Fruit fly (Drosophila melanogaster) whole organism, wandering third instar larva: ENCODE measurements around the gene MICU3.

Source experiments
- Abd-B ChIP-seq: fragments of >200 bp; optimal IDR thresholded peaks from 2 replicates; lab custom pipeline; 2017; ENCODE audit warnings: missing biosample characterization, missing genetic modification characterization
- CG32264 ChIP-seq: fragments of 200-800 bp; sonication (Bioruptor generic); optimal IDR thresholded peaks from 2 replicates; lab custom pipeline; 2016; ENCODE audit warnings: missing biosample characterization, missing genetic modification characterization
- CG9705 ChIP-seq: fragments of 200-800 bp; sonication (Bioruptor generic); optimal IDR thresholded peaks from 2 replicates; lab custom pipeline; 2018; ENCODE audit warnings: missing biosample characterization, mild to moderate bottlenecking, missing genetic modification characterization
- CrebA ChIP-seq: fragments of 200-800 bp; sonication (Bioruptor generic); optimal IDR thresholded peaks from 2 replicates; lab custom pipeline; 2016; ENCODE audit warnings: missing biosample characterization, mild to moderate bottlenecking, missing genetic modification characterization, borderline replicate concordance
- Dfd ChIP-seq: fragments of >200 bp; optimal IDR thresholded peaks from 2 replicates; lab custom pipeline; 2017; ENCODE audit warnings: missing biosample characterization, missing genetic modification characterization
- Dif ChIP-seq: fragments of 200-275, 200-300 bp; sonication (Bioruptor generic); optimal IDR thresholded peaks from 2 replicates; lab custom pipeline; 2018; ENCODE audit warnings: missing biosample characterization, missing genetic modification characterization; ENCODE audit not compliant: partially characterized antibody
- GATAd ChIP-seq: sonication (Bioruptor generic); optimal IDR thresholded peaks from 2 replicates; lab custom pipeline; 2016; ENCODE audit warnings: missing biosample characterization, missing genetic modification characterization
- HLH106 ChIP-seq: fragments of 200-800 bp; optimal IDR thresholded peaks from 3 replicates; lab custom pipeline; 2019; ENCODE audit warnings: missing biosample characterization, mild to moderate bottlenecking, missing genetic modification characterization, moderate library complexity
- Hnf4 ChIP-seq: fragments of 200-800 bp; sonication (Bioruptor generic); optimal IDR thresholded peaks from 2 replicates; lab custom pipeline; 2016; ENCODE audit warnings: missing biosample characterization, mild to moderate bottlenecking, missing genetic modification characterization
- Hr78 ChIP-seq: fragments of >200 bp; optimal IDR thresholded peaks from 2 replicates; lab custom pipeline; 2017; ENCODE audit warnings: missing biosample characterization, missing genetic modification characterization
- Hr83 ChIP-seq: fragments of 200-300 bp; sonication (Bioruptor generic); optimal IDR thresholded peaks from 2 replicates; lab custom pipeline; 2016; ENCODE audit warnings: missing biosample characterization, mild to moderate bottlenecking, missing genetic modification characterization, moderate library complexity; ENCODE audit not compliant: poor library complexity, severe bottlenecking
- Jra ChIP-seq: sonication (Bioruptor generic); optimal IDR thresholded peaks from 2 replicates; lab custom pipeline; 2016; ENCODE audit warnings: missing biosample characterization, missing genetic modification characterization
- Mio ChIP-seq: sonication (Bioruptor generic); optimal IDR thresholded peaks from 2 replicates; lab custom pipeline; 2016; ENCODE audit warnings: missing biosample characterization, missing genetic modification characterization
- Myc ChIP-seq: fragments of >200 bp; optimal IDR thresholded peaks from 2 replicates; lab custom pipeline; 2017
- N ChIP-seq: fragments of >200 bp; optimal IDR thresholded peaks from 2 replicates; lab custom pipeline; 2018; ENCODE audit warnings: missing biosample characterization, missing external identifiers, missing genetic modification characterization
- OdsH ChIP-seq: fragments of 200-800 bp; sonication (Bioruptor generic); optimal IDR thresholded peaks from 2 replicates; lab custom pipeline; 2016; ENCODE audit warnings: missing biosample characterization, mild to moderate bottlenecking, missing genetic modification characterization
- Rel ChIP-seq, 2 experiments: fragments of 200-800 bp; sonication (Bioruptor generic) in 1 of 2; optimal IDR thresholded peaks; 2 replicates in 1 of 2; 3 replicates in 1 of 2; lab custom pipeline; 2016 to 2019; ENCODE audit warnings: mild to moderate bottlenecking in 2 of 2, missing biosample characterization in 2 of 2, missing genetic modification characterization in 2 of 2, moderate library complexity in 1 of 2
- Sp1 ChIP-seq: fragments of 200-800 bp; sonication (Bioruptor generic); optimal IDR thresholded peaks from 3 replicates; lab custom pipeline; 2019; ENCODE audit warnings: missing biosample characterization, mild to moderate bottlenecking, missing genetic modification characterization, moderate library complexity
- Vsx2 ChIP-seq: fragments of 200-300, 225-300 bp; sonication (Bioruptor generic); optimal IDR thresholded peaks from 2 replicates; lab custom pipeline; 2018; ENCODE audit warnings: missing biosample characterization, missing genetic modification characterization; ENCODE audit not compliant: partially characterized antibody
- br ChIP-seq: fragments of 200-800 bp; sonication (Bioruptor generic); optimal IDR thresholded peaks from 2 replicates; lab custom pipeline; 2016; ENCODE audit warnings: missing biosample characterization, missing genetic modification characterization
- brk ChIP-seq: fragments of 200-800 bp; sonication (Bioruptor generic); optimal IDR thresholded peaks from 2 replicates; lab custom pipeline; 2016; ENCODE audit warnings: missing biosample characterization, mild to moderate bottlenecking, missing genetic modification characterization
- dl ChIP-seq, 2 experiments: fragments of 175-275, 200-275 bp in 1 of 2; fragments of 200-275 bp in 1 of 2; sonication (Bioruptor generic); optimal IDR thresholded peaks; lab custom pipeline; 2018; ENCODE audit warnings: mild to moderate bottlenecking in 2 of 2, missing biosample characterization in 2 of 2, missing genetic modification characterization in 2 of 2, moderate library complexity in 2 of 2; ENCODE audit not compliant: partially characterized antibody in 2 of 2, insufficient read depth in 1 of 2
- dmrt93B ChIP-seq: fragments of 200-800 bp; sonication (Bioruptor generic); optimal IDR thresholded peaks from 2 replicates; lab custom pipeline; 2018; ENCODE audit warnings: missing biosample characterization, mild to moderate bottlenecking, missing genetic modification characterization
- dsf ChIP-seq: sonication (Bioruptor generic); optimal IDR thresholded peaks from 2 replicates; lab custom pipeline; 2016; ENCODE audit warnings: missing biosample characterization, missing genetic modification characterization, borderline replicate concordance
- ey ChIP-seq: fragments of 200-800 bp; sonication (Bioruptor generic); optimal IDR thresholded peaks from 2 replicates; lab custom pipeline; 2016; ENCODE audit warnings: missing biosample characterization, missing genetic modification characterization
- foxo ChIP-seq, 2 experiments: fragments of 200-800 bp; sonication (Bioruptor generic); optimal IDR thresholded peaks; 2 replicates in 1 of 2; 3 replicates in 1 of 2; lab custom pipeline; 2016 to 2017; ENCODE audit warnings: missing biosample characterization in 2 of 2, missing genetic modification characterization in 2 of 2
- fru ChIP-seq: fragments of 200-800 bp; sonication (Bioruptor generic); optimal IDR thresholded peaks from 3 replicates; lab custom pipeline; 2016; ENCODE audit warnings: missing biosample characterization, mild to moderate bottlenecking, missing genetic modification characterization
- h ChIP-seq: fragments of 200-800 bp; sonication (Bioruptor generic); optimal IDR thresholded peaks from 3 replicates; lab custom pipeline; 2016; ENCODE audit warnings: missing biosample characterization, mild to moderate bottlenecking, missing genetic modification characterization
- jim ChIP-seq: fragments of 175-275, 200-325 bp; sonication (Bioruptor generic); optimal IDR thresholded peaks from 2 replicates; lab custom pipeline; 2016; ENCODE audit warnings: missing biosample characterization, mild to moderate bottlenecking, missing genetic modification characterization
- lola ChIP-seq: fragments of >200 bp; optimal IDR thresholded peaks from 2 replicates; lab custom pipeline; 2017; ENCODE audit warnings: missing biosample characterization, missing genetic modification characterization
- pan ChIP-seq: fragments of >200 bp; optimal IDR thresholded peaks from 2 replicates; lab custom pipeline; 2017
- psq ChIP-seq: fragments of 200-800 bp; sonication (Bioruptor generic); optimal IDR thresholded peaks from 3 replicates; lab custom pipeline; 2017; ENCODE audit warnings: missing biosample characterization, mild to moderate bottlenecking, missing genetic modification characterization, moderate library complexity
- rgr ChIP-seq: fragments of 200-800 bp; sonication (Bioruptor generic); optimal IDR thresholded peaks from 3 replicates; lab custom pipeline; 2016; ENCODE audit warnings: missing biosample characterization, mild to moderate bottlenecking, missing genetic modification characterization
- sage ChIP-seq: fragments of 200-800 bp; sonication (Bioruptor generic); optimal IDR thresholded peaks from 2 replicates; lab custom pipeline; 2016; ENCODE audit warnings: missing biosample characterization, mild to moderate bottlenecking, missing genetic modification characterization
- sv ChIP-seq: fragments of 200-800 bp; sonication (Bioruptor generic); optimal IDR thresholded peaks from 3 replicates; lab custom pipeline; 2016; ENCODE audit warnings: missing biosample characterization, missing genetic modification characterization
- tai ChIP-seq: sonication (Bioruptor generic); optimal IDR thresholded peaks from 2 replicates; lab custom pipeline; 2016; ENCODE audit warnings: missing biosample characterization, missing genetic modification characterization
- usp ChIP-seq: fragments of >200 bp; optimal IDR thresholded peaks from 2 replicates; lab custom pipeline; 2017; ENCODE audit warnings: missing biosample characterization, missing genetic modification characterization
- woc ChIP-seq: sonication (Bioruptor generic); optimal IDR thresholded peaks from 2 replicates; lab custom pipeline; 2016; ENCODE audit warnings: missing biosample characterization, mild to moderate bottlenecking, missing genetic modification characterization

Gene MICU3

dm6 chr3R:19858017-19858659 is 11.0 kb downstream of the MICU3 start:
- no peak for TF ChIP-seq tai
- peak; percentile 62 to 84 for TF ChIP-seq foxo (GFP tag; optimal IDR thresholded peaks at IDR 0.05; lab: Kevin White, UChicago)
- peak; percentile 76 for TF ChIP-seq Rel (GFP tag; optimal IDR thresholded peaks at IDR 0.05; lab: Kevin White, UChicago)
- peak; percentile 76 for TF ChIP-seq Rel (tag; optimal IDR thresholded peaks at IDR 0.05; lab: Kevin White, UChicago)
- TF ChIP-seq sv (GFP tag; lab: Kevin White, UChicago) = no peak
- TF ChIP-seq Hnf4 (GFP tag; lab: Kevin White, UChicago) = peak; percentile 90
- peak; percentile 38 for TF ChIP-seq ey
- no peak for TF ChIP-seq usp (GFP tag; lab: Kevin White, UChicago)
- no peak for TF ChIP-seq Hr78
- no peak for TF ChIP-seq dl (GFP tag; optimal IDR thresholded peaks at IDR 0.05; lab: Kevin White, UChicago; ENCODE audit: insufficient read depth in 1 of 2, partially characterized antibody in 2 of 2)
- peak; percentile 67 for TF ChIP-seq Sp1
- no peak for TF ChIP-seq Dif
- TF ChIP-seq CG9705 (GFP tag; lab: Kevin White, UChicago) = peak; percentile 28
- TF ChIP-seq OdsH (GFP tag; lab: Kevin White, UChicago) = peak; percentile 90
- TF ChIP-seq Jra (GFP tag; lab: Kevin White, UChicago) = peak; percentile 81
- peak; percentile 66 for TF ChIP-seq psq (GFP tag; lab: Kevin White, UChicago)
- TF ChIP-seq br (GFP tag; lab: Kevin White, UChicago) = peak; percentile 88
- peak; percentile 74 for TF ChIP-seq fru (GFP tag; lab: Kevin White, UChicago)
- TF ChIP-seq lola (GFP tag; lab: Kevin White, UChicago) = no peak
- peak; percentile 90 for TF ChIP-seq h
- no peak for TF ChIP-seq CrebA (GFP tag; lab: Kevin White, UChicago)
- TF ChIP-seq sage = peak; percentile 67
- no peak for TF ChIP-seq Vsx2 (GFP tag; lab: Kevin White, UChicago)
- peak; percentile 82 for TF ChIP-seq CG32264 (GFP tag; lab: Kevin White, UChicago)
- TF ChIP-seq Dfd (GFP tag; lab: Kevin White, UChicago) = no peak
- TF ChIP-seq pan (lab: Kevin White, UChicago) = no peak
- TF ChIP-seq rgr (GFP tag; lab: Kevin White, UChicago) = peak; percentile 90
- no peak for TF ChIP-seq Abd-B (GFP tag; lab: Kevin White, UChicago)
- TF ChIP-seq woc (GFP tag; lab: Kevin White, UChicago) = no peak
- TF ChIP-seq HLH106 (tag; lab: Kevin White, UChicago) = no peak
- peak; percentile 78 for TF ChIP-seq jim (GFP tag; lab: Kevin White, UChicago)
- TF ChIP-seq GATAd (GFP tag; lab: Kevin White, UChicago) = peak; percentile 13
- TF ChIP-seq Myc (lab: Kevin White, UChicago) = no peak
- TF ChIP-seq Hr83 (GFP tag; lab: Kevin White, UChicago) = peak; percentile 99
- peak; percentile 52 for TF ChIP-seq dsf
- no peak for TF ChIP-seq N (GFP tag; lab: Kevin White, UChicago)
- TF ChIP-seq brk (GFP tag; lab: Kevin White, UChicago) = peak; percentile 81
- TF ChIP-seq Mio (GFP tag; lab: Kevin White, UChicago) = no peak
- no peak for TF ChIP-seq dmrt93B

DNA sequence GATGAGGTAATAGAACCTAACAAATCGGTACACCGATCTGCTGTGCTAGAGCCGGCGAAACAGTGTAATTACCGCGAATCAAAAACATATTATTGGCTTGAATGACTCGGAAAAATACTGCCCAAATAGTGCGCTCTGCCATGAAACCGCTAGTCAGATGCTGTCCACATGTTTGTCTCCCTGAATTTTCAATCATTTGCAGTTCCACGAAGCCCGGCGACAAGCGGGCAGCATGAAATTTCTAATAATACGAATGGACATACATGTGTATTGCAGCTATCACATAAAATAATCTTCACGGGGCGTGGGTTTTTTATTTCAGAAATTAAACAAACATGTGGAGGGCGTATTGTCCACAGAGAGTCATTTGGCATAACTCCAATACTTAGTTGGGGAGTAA is 11.8 kb downstream of the MICU3 start:
- no peak for TF ChIP-seq dl (GFP tag; optimal IDR thresholded peaks at IDR 0.05; lab: Kevin White, UChicago; ENCODE audit: insufficient read depth in 1 of 2, partially characterized antibody in 2 of 2)
- no peak for TF ChIP-seq sv (GFP tag; lab: Kevin White, UChicago)
- no peak for TF ChIP-seq psq (GFP tag; lab: Kevin White, UChicago)
- TF ChIP-seq CG9705 (GFP tag; lab: Kevin White, UChicago) = no peak
- TF ChIP-seq, all 38 proteins: peak for 0
